Worm (Caenorhabditis elegans) whole organism, young adult: ENCODE results near the gene txt-5.
A peak's percentile ranks its signal among the peaks of the same experiment; 100 is the strongest.

Source experiments
- B0261.1 ChIP-seq: sonication (generic microtip); optimal IDR thresholded peaks from 2 replicates; lab custom pipeline; 2016; ENCODE audit warnings: mild to moderate bottlenecking, missing genetic modification characterization, moderate library complexity, missing compliant biosample characterization
- D2030.7 ChIP-seq: fragments of 200-800 bp; sonication (Bioruptor generic); IDR thresholded peaks from 2 replicates; pipeline ENCODE4 v1.3.6; 2022; ENCODE audit warnings: missing genetic modification reagents, missing genetic modification characterization, missing compliant biosample characterization
- F33H1.4 ChIP-seq: fragments of 200-800 bp; sonication (Bioruptor generic); IDR thresholded peaks from 2 replicates; pipeline ENCODE4 v1.3.6; 2022; ENCODE audit warnings: missing genetic modification reagents, missing genetic modification characterization, missing compliant biosample characterization
- F55B11.4 ChIP-seq: sonication (generic microtip); optimal IDR thresholded peaks from 2 replicates; lab custom pipeline; 2016; ENCODE audit warnings: missing compliant biosample characterization, missing genetic modification characterization, borderline replicate concordance; ENCODE audit not compliant: insufficient read depth
- F57A8.1 ChIP-seq: fragments of 200-800 bp; sonication (Bioruptor generic); optimal IDR thresholded peaks from 2 replicates; lab custom pipeline; 2018; ENCODE audit warnings: mild to moderate bottlenecking, missing genetic modification characterization, moderate library complexity, missing compliant biosample characterization
- K12H6.12 ChIP-seq: fragments of 200-800 bp; sonication (Bioruptor generic); optimal IDR thresholded peaks from 2 replicates; lab custom pipeline; 2018; ENCODE audit warnings: mild to moderate bottlenecking, missing genetic modification characterization, missing compliant biosample characterization
- Y53G8AR.9 ChIP-seq: fragments of 200-800 bp; sonication (Bioruptor generic); conservative IDR thresholded peaks from 2 replicates; pipeline ENCODE4 v1.3.6; 2022; ENCODE audit warnings: missing genetic modification reagents, missing genetic modification characterization, missing compliant biosample characterization
- Y67H2A.10 ChIP-seq: fragments of 200-800 bp; sonication (Bioruptor generic); conservative IDR thresholded peaks from 2 replicates; pipeline ENCODE4 v1.3.6; 2022; ENCODE audit warnings: missing genetic modification reagents, missing genetic modification characterization, missing compliant biosample characterization
- Y95B8A.8 ChIP-seq: fragments of 200-800 bp; sonication (Bioruptor generic); IDR thresholded peaks from 2 replicates; pipeline ENCODE4 v1.3.6; 2022; ENCODE audit warnings: missing genetic modification reagents, missing genetic modification characterization, missing compliant biosample characterization
- ama-1 ChIP-seq, 3 experiments: fragments of 150-350 bp in 1 of 3; sonication (generic microtip) in 2 of 3; optimal IDR thresholded peaks; 2 replicates each; lab custom pipeline; 2014 to 2018; ENCODE audit warnings: missing biosample characterization in 2 of 3, missing genetic modification characterization in 2 of 3, missing genetic modification reagents in 2 of 3
- aptf-2 ChIP-seq: fragments of 200-800 bp; sonication (Bioruptor generic); conservative IDR thresholded peaks from 2 replicates; pipeline ENCODE4 v1.3.6; 2022; ENCODE audit warnings: missing genetic modification reagents, missing genetic modification characterization, missing compliant biosample characterization
- aptf-3 ChIP-seq: fragments of 200-800 bp; sonication (Bioruptor generic); IDR thresholded peaks from 2 replicates; pipeline ENCODE4 v1.3.6; 2022; ENCODE audit warnings: missing genetic modification characterization, missing compliant biosample characterization
- attf-5 ChIP-seq: fragments of 200-800 bp; sonication (Bioruptor generic); optimal IDR thresholded peaks from 2 replicates; lab custom pipeline; 2018; ENCODE audit warnings: mild to moderate bottlenecking, missing genetic modification characterization, missing compliant biosample characterization
- bed-2 ChIP-seq: fragments of 200-800 bp; sonication (Bioruptor generic); IDR thresholded peaks from 2 replicates; pipeline ENCODE4 v1.3.6; 2022; ENCODE audit warnings: missing genetic modification reagents, missing genetic modification characterization, missing compliant biosample characterization
- cebp-2 ChIP-seq: fragments of 200-800 bp; sonication (Bioruptor generic); IDR thresholded peaks from 2 replicates; pipeline ENCODE4 v1.3.6; 2022; ENCODE audit warnings: missing genetic modification characterization, missing compliant biosample characterization
- ceh-58 ChIP-seq: fragments of 200-800 bp; sonication (Bioruptor generic); IDR thresholded peaks from 2 replicates; pipeline ENCODE4 v1.3.6; 2022; ENCODE audit warnings: missing genetic modification characterization, missing compliant biosample characterization
- ceh-79 ChIP-seq: sonication (generic microtip); optimal IDR thresholded peaks from 2 replicates; lab custom pipeline; 2017; ENCODE audit warnings: mild to moderate bottlenecking, missing genetic modification characterization, missing compliant biosample characterization
- ceh-91 ChIP-seq: fragments of 200-800 bp; sonication (Bioruptor generic); IDR thresholded peaks from 2 replicates; pipeline ENCODE4 v1.3.6; 2022; ENCODE audit warnings: missing genetic modification reagents, missing genetic modification characterization, missing compliant biosample characterization
- chd-7 ChIP-seq: sonication (generic microtip); optimal IDR thresholded peaks from 2 replicates; lab custom pipeline; 2016; ENCODE audit warnings: mild to moderate bottlenecking, missing genetic modification characterization, moderate library complexity, missing compliant biosample characterization
- die-1 ChIP-seq: sonication (generic microtip); optimal IDR thresholded peaks from 2 replicates; lab custom pipeline; 2016; ENCODE audit warnings: missing genotype, mild to moderate bottlenecking, missing genetic modification characterization, missing compliant biosample characterization
- dpff-1 ChIP-seq: sonication (generic microtip); optimal IDR thresholded peaks from 2 replicates; lab custom pipeline; 2017; ENCODE audit warnings: mild to moderate bottlenecking, missing genetic modification characterization, missing compliant biosample characterization
- ekl-4 ChIP-seq: fragments of 200-800 bp; sonication (Bioruptor generic); IDR thresholded peaks from 2 replicates; pipeline ENCODE4 v1.3.6; 2022; ENCODE audit warnings: missing genetic modification reagents, missing genetic modification characterization, missing compliant biosample characterization
- ets-4 ChIP-seq: fragments of 200-800 bp; sonication (Bioruptor generic); optimal IDR thresholded peaks from 2 replicates; lab custom pipeline; 2018; ENCODE audit warnings: mild to moderate bottlenecking, missing genetic modification characterization, missing compliant biosample characterization
- hmg-20 ChIP-seq: fragments of 200-800 bp; sonication (Bioruptor generic); IDR thresholded peaks from 2 replicates; pipeline ENCODE4 v1.3.6; 2022; ENCODE audit warnings: missing genetic modification reagents, missing genetic modification characterization, missing compliant biosample characterization
- hrde-1 ChIP-seq: sonication (generic microtip); optimal IDR thresholded peaks from 2 replicates; lab custom pipeline; 2016; ENCODE audit warnings: missing genetic modification characterization, mild to moderate bottlenecking, missing compliant biosample characterization, moderate library complexity, missing genotype, missing genetic modification reagents, borderline replicate concordance
- hsf-1 ChIP-seq: fragments of 200-800 bp; sonication (Bioruptor generic); IDR thresholded peaks from 2 replicates; pipeline ENCODE4 v1.3.6; 2022; ENCODE audit warnings: missing genetic modification reagents, missing genetic modification characterization, missing compliant biosample characterization
- lag-1 ChIP-seq: fragments of 200-800 bp; sonication (Bioruptor generic); IDR thresholded peaks from 2 replicates; pipeline ENCODE4 v1.3.6; 2022; ENCODE audit warnings: missing genetic modification reagents, missing genetic modification characterization, missing compliant biosample characterization
- let-607 ChIP-seq, 2 experiments: fragments of 200-800 bp in 1 of 2; sonication (Bioruptor generic) in 1 of 2; sonication (generic microtip) in 1 of 2; optimal IDR thresholded peaks; 2 replicates each; lab custom pipeline; 2016 to 2018; ENCODE audit warnings: mild to moderate bottlenecking in 2 of 2, missing compliant biosample characterization in 2 of 2, missing genetic modification characterization in 2 of 2, moderate library complexity in 2 of 2, missing genotype in 1 of 2
- lin-35 ChIP-seq, 3 experiments: fragments of 150-350 bp in 2 of 3; sonication (generic microtip) in 1 of 3; optimal IDR thresholded peaks; 2 replicates each; lab custom pipeline; 2014 to 2018; ENCODE audit warnings: missing biosample characterization in 3 of 3, missing genetic modification characterization in 3 of 3, missing genetic modification reagents in 3 of 3
- lin-40 ChIP-seq: sonication (generic microtip); optimal IDR thresholded peaks from 2 replicates; lab custom pipeline; 2016; ENCODE audit warnings: missing genetic modification characterization, mild to moderate bottlenecking, missing compliant biosample characterization, missing genotype, missing genetic modification reagents
- lir-1 ChIP-seq: fragments of 200-800 bp; sonication (Bioruptor generic); conservative IDR thresholded peaks from 2 replicates; pipeline ENCODE4 v1.3.6; 2022; ENCODE audit warnings: missing genetic modification reagents, missing genetic modification characterization, missing compliant biosample characterization
- madf-8 ChIP-seq: fragments of 200-800 bp; sonication (Bioruptor generic); conservative IDR thresholded peaks from 2 replicates; pipeline ENCODE4 v1.3.6; 2022; ENCODE audit warnings: missing genetic modification reagents, missing genetic modification characterization, missing compliant biosample characterization
- mes-4 ChIP-seq: sonication (generic microtip); optimal IDR thresholded peaks from 2 replicates; lab custom pipeline; 2016; ENCODE audit warnings: missing genotype, missing genetic modification characterization, missing compliant biosample characterization
- nfya-1 ChIP-seq: sonication (generic microtip); optimal IDR thresholded peaks from 2 replicates; lab custom pipeline; 2017; ENCODE audit warnings: antibody characterized with exemption, missing compliant biosample characterization, missing genetic modification characterization, borderline replicate concordance; ENCODE audit not compliant: insufficient read depth
- nhr-179 ChIP-seq: sonication (generic microtip); optimal IDR thresholded peaks from 2 replicates; lab custom pipeline; 2016; ENCODE audit warnings: mild to moderate bottlenecking, missing genetic modification characterization, missing compliant biosample characterization
- pha-4 ChIP-seq: fragments of 150-350 bp; sonication (generic microtip); optimal IDR thresholded peaks from 2 replicates; lab custom pipeline; 2014; ENCODE audit warnings: missing biosample characterization, missing genetic modification reagents, missing genetic modification characterization
- repo-1 ChIP-seq: sonication (generic microtip); optimal IDR thresholded peaks from 2 replicates; lab custom pipeline; 2017; ENCODE audit warnings: mild to moderate bottlenecking, missing genetic modification characterization, missing compliant biosample characterization
- rpc-1 ChIP-seq, 2 experiments: fragments of 150-350 bp in 1 of 2; sonication (generic microtip) in 1 of 2; optimal IDR thresholded peaks; 2 replicates each; lab custom pipeline; 2014 to 2018; ENCODE audit warnings: missing biosample characterization in 1 of 2, missing genetic modification characterization in 1 of 2, missing genetic modification reagents in 1 of 2, missing genotype in 1 of 2
- sdz-38 ChIP-seq: sonication (generic microtip); optimal IDR thresholded peaks from 2 replicates; lab custom pipeline; 2016; ENCODE audit warnings: missing genotype, missing genetic modification characterization, missing compliant biosample characterization
- snpc-4 ChIP-seq, 5 experiments: fragments of 150-350 bp in 1 of 5; sonication (generic microtip) in 4 of 5; optimal IDR thresholded peaks; 2 replicates each; lab custom pipeline; 2014 to 2018; ENCODE audit warnings: missing genetic modification characterization in 5 of 5, missing biosample characterization in 3 of 5, antibody characterized with exemption in 2 of 5, mild to moderate bottlenecking in 2 of 5, missing compliant biosample characterization in 2 of 5, missing genotype in 2 of 5, moderate library complexity in 2 of 5, missing genetic modification reagents in 1 of 5
- sptf-2 ChIP-seq: fragments of 200-800 bp; sonication (Bioruptor generic); optimal IDR thresholded peaks from 2 replicates; lab custom pipeline; 2018; ENCODE audit warnings: mild to moderate bottlenecking, missing genetic modification characterization, missing compliant biosample characterization
- tbp1 ChIP-seq: fragments of 200-800 bp; sonication (Bioruptor generic); optimal IDR thresholded peaks from 2 replicates; lab custom pipeline; 2018; ENCODE audit warnings: mild to moderate bottlenecking, missing genetic modification characterization, missing compliant biosample characterization
- unc-130 ChIP-seq: sonication (generic microtip); optimal IDR thresholded peaks from 2 replicates; lab custom pipeline; 2016; ENCODE audit warnings: missing genetic modification reagents, missing genetic modification characterization, missing compliant biosample characterization
- unc-62 ChIP-seq: fragments of 150-350 bp; optimal IDR thresholded peaks from 2 replicates; lab custom pipeline; 2014; ENCODE audit warnings: missing biosample characterization, missing genetic modification reagents, missing genetic modification characterization
- xnd-1 ChIP-seq: sonication (generic microtip); optimal IDR thresholded peaks from 2 replicates; lab custom pipeline; 2016; ENCODE audit warnings: missing genotype, missing genetic modification reagents, missing genetic modification characterization, missing compliant biosample characterization
- ztf-28 ChIP-seq: fragments of 200-800 bp; sonication (Bioruptor generic); IDR thresholded peaks from 2 replicates; pipeline ENCODE4 v1.3.6; 2022; ENCODE audit warnings: missing genetic modification reagents, missing genetic modification characterization, missing compliant biosample characterization

Gene txt-5

ce11 chrV:7804064-7804800 lies 32.7 kb downstream of the txt-5 start, which contains the start of gene uvs-1:
uvs-1 (minus strand) TSS chrV:7804208.
- no peak for TF ChIP-seq die-1 (tag; lab: Kevin White, UChicago)
- no peak for TF ChIP-seq sdz-38 (tag; lab: Kevin White, UChicago)
- no peak for TF ChIP-seq rpc-1 (optimal IDR thresholded peaks at IDR 0.05; lab: Kevin White, UChicago)
- TF ChIP-seq rpc-1 (tag; optimal IDR thresholded peaks at IDR 0.05; lab: Kevin White, UChicago), result no peak
- TF ChIP-seq ceh-58, result no peak
- peak; percentile 56; the same call in 1 of the 2 replicates for TF ChIP-seq Y67H2A.10 (GFP tag; lab: Robert Waterston, UW)
- peak; percentile 78 for TF ChIP-seq hsf-1
- TF ChIP-seq F33H1.4, result peak; percentile 65
- TF ChIP-seq K12H6.12 (tag; lab: Kevin White, UChicago), result peak; percentile 67
- TF ChIP-seq Y95B8A.8 (GFP tag; lab: Robert Waterston, UW), result no peak
- no peak for TF ChIP-seq lag-1 (GFP tag; lab: Robert Waterston, UW)
- TF ChIP-seq cebp-2 (GFP tag; lab: Robert Waterston, UW), result no peak
- no peak for TF ChIP-seq lir-1
- no peak for TF ChIP-seq mes-4 (tag; lab: Kevin White, UChicago)
- TF ChIP-seq Y53G8AR.9 (GFP tag; lab: Robert Waterston, UW), result no peak
- TF ChIP-seq xnd-1 (tag; lab: Kevin White, UChicago), result peak; percentile 58
- no peak for TF ChIP-seq snpc-4 (GFP tag; optimal IDR thresholded peaks at IDR 0.05; lab: Kevin White, UChicago)
- TF ChIP-seq snpc-4 (tag; optimal IDR thresholded peaks at IDR 0.05; lab: Kevin White, UChicago), result no peak
- TF ChIP-seq ceh-79 (tag; lab: Kevin White, UChicago), result no peak
- no peak for TF ChIP-seq chd-7 (tag; lab: Kevin White, UChicago)
- TF ChIP-seq ekl-4 (GFP tag; lab: Robert Waterston, UW), result no peak
- no peak for TF ChIP-seq unc-62 (GFP tag; lab: Kevin White, UChicago)
- no peak for TF ChIP-seq bed-2
- no peak for TF ChIP-seq nhr-179 (tag; lab: Kevin White, UChicago)
- TF ChIP-seq ets-4 (GFP tag; lab: Kevin White, UChicago), result no peak
- TF ChIP-seq attf-5 (GFP tag; lab: Kevin White, UChicago), result peak; percentile 75
- TF ChIP-seq F55B11.4 (tag; lab: Kevin White, UChicago), result no peak
- TF ChIP-seq sptf-2 (GFP tag; lab: Kevin White, UChicago), result no peak
- no peak for TF ChIP-seq B0261.1 (tag; lab: Kevin White, UChicago)
- TF ChIP-seq dpff-1 (tag; lab: Kevin White, UChicago), result no peak
- TF ChIP-seq aptf-2, result no peak
- TF ChIP-seq tbp1, result no peak
- no peak for TF ChIP-seq nfya-1
- peak; percentile 71 for TF ChIP-seq ceh-91 (GFP tag; lab: Robert Waterston, UW)
- TF ChIP-seq unc-130, result no peak
- TF ChIP-seq lin-35 (GFP tag; optimal IDR thresholded peaks at IDR 0.05; lab: Kevin White, UChicago), result peak in 1 of 3 experiments; percentile 38
- peak; percentile 83 for TF ChIP-seq madf-8 (GFP tag; lab: Robert Waterston, UW)
- TF ChIP-seq pha-4 (tag; lab: Kevin White, UChicago), result no peak
- TF ChIP-seq hmg-20 (GFP tag; lab: Robert Waterston, UW), result no peak
- TF ChIP-seq lin-40 (tag; lab: Kevin White, UChicago), result no peak
- no peak for TF ChIP-seq hrde-1 (tag; lab: Kevin White, UChicago)
- TF ChIP-seq aptf-3 (GFP tag; lab: Robert Waterston, UW), result no peak
- TF ChIP-seq ama-1 (optimal IDR thresholded peaks at IDR 0.05; lab: Kevin White, UChicago), result peak; percentile 32
- TF ChIP-seq ama-1 (GFP tag; optimal IDR thresholded peaks at IDR 0.05; lab: Kevin White, UChicago), result no peak
- no peak for TF ChIP-seq F57A8.1 (GFP tag; lab: Kevin White, UChicago)
- no peak for TF ChIP-seq ztf-28
- no peak for TF ChIP-seq repo-1 (tag; lab: Kevin White, UChicago)
- TF ChIP-seq D2030.7 (GFP tag; lab: Robert Waterston, UW), result peak; percentile 68
- TF ChIP-seq let-607 (tag; optimal IDR thresholded peaks at IDR 0.05; lab: Kevin White, UChicago), result no peak
